Fruit fly (Drosophila melanogaster) whole organism, prepupa: ENCODE measurements around the gene CG6621.
A peak's percentile ranks its signal among the peaks of the same experiment; 100 is the strongest.

Experiments used
- CG10669 ChIP-seq: fragments of 200-800 bp; sonication (Bioruptor generic); optimal IDR thresholded peaks from 3 replicates; lab custom pipeline; 2018; ENCODE audit warnings: missing biosample characterization, mild to moderate bottlenecking, missing genetic modification characterization, moderate library complexity
- CG3919 ChIP-seq: fragments of 200-800 bp; sonication (Bioruptor generic); optimal IDR thresholded peaks from 3 replicates; lab custom pipeline; 2016; ENCODE audit warnings: missing biosample characterization, missing genetic modification characterization
- Hr38 ChIP-seq: sonication (Bioruptor generic); optimal IDR thresholded peaks from 2 replicates; lab custom pipeline; 2016; ENCODE audit warnings: missing biosample characterization, missing genetic modification characterization
- dsx ChIP-seq: fragments of 200-800 bp; optimal IDR thresholded peaks from 3 replicates; lab custom pipeline; 2019; ENCODE audit warnings: missing biosample characterization, mild to moderate bottlenecking, missing genetic modification characterization, moderate library complexity; ENCODE audit not compliant: poor library complexity, severe bottlenecking
- ss ChIP-seq, 2 experiments: fragments of 200-800 bp; sonication (Bioruptor generic); optimal IDR thresholded peaks; 2 replicates in 1 of 2; 3 replicates in 1 of 2; lab custom pipeline; 2017 to 2018; ENCODE audit warnings: mild to moderate bottlenecking in 2 of 2, missing biosample characterization in 2 of 2, missing genetic modification characterization in 2 of 2, moderate library complexity in 1 of 2

The CG6621 gene

dm6 chr3R:10842422-10842821 is 50.9 kb downstream of the CG6621 start (continued):
- TF ChIP-seq CG3919 (GFP tag; lab: Kevin White, UChicago) (peak; percentile 24), dsx (GFP tag; lab: Kevin White, UChicago) (peak; percentile 61), ss (GFP tag; optimal IDR thresholded peaks at IDR 0.05; lab: Kevin White, UChicago) (peak; percentile 4 to 31), CG10669 (GFP tag; lab: Kevin White, UChicago) (peak; percentile 30), Hr38 (no peak)
